Fruit fly (Drosophila melanogaster) whole organism, embryonic: ENCODE measurements around the gene nerfin-2.

Experiments
- Bteb2 ChIP-seq: fragments of 200-800 bp; sonication (Bioruptor generic); optimal IDR thresholded peaks from 2 replicates; lab custom pipeline; 2016; ENCODE audit warnings: missing biosample characterization, missing genetic modification characterization
- CG10209 ChIP-seq: fragments of 200-800 bp; sonication (Bioruptor generic); optimal IDR thresholded peaks from 3 replicates; lab custom pipeline; 2017; ENCODE audit warnings: missing biosample characterization, mild to moderate bottlenecking, missing genetic modification characterization, missing genetic modification reagents
- CG1024 ChIP-seq: fragments of 200-800 bp; sonication (Bioruptor generic); IDR thresholded peaks from 2 replicates; pipeline ENCODE4 v1.3.6; 2022; ENCODE audit warnings: missing biosample characterization, missing genetic modification characterization
- CG10654 ChIP-seq: fragments of 200-800 bp; sonication (Bioruptor generic); optimal IDR thresholded peaks from 2 replicates; lab custom pipeline; 2016; ENCODE audit warnings: missing biosample characterization, missing genetic modification characterization
- CG11695 ChIP-seq: fragments of 200-800 bp; sonication (Bioruptor generic); IDR thresholded peaks from 3 replicates; pipeline ENCODE4 v1.3.6; 2022; ENCODE audit warnings: missing biosample characterization, missing genetic modification characterization
- CG15269 ChIP-seq: fragments of 200-800 bp; sonication (Bioruptor generic); optimal IDR thresholded peaks from 2 replicates; lab custom pipeline; 2018; ENCODE audit warnings: missing biosample characterization, mild to moderate bottlenecking, missing genetic modification characterization, moderate library complexity
- CG15479 ChIP-seq: fragments of 200-800 bp; sonication (Bioruptor generic); optimal IDR thresholded peaks from 3 replicates; lab custom pipeline; 2019; ENCODE audit warnings: missing biosample characterization, mild to moderate bottlenecking, missing genetic modification characterization, moderate library complexity
- CG17385 ChIP-seq: fragments of 200-800 bp; sonication (Bioruptor generic); optimal IDR thresholded peaks from 3 replicates; lab custom pipeline; 2018; ENCODE audit warnings: missing biosample characterization, mild to moderate bottlenecking, missing genetic modification characterization
- CG18764 ChIP-seq: fragments of 200-800 bp; sonication (Bioruptor generic); optimal IDR thresholded peaks from 3 replicates; lab custom pipeline; 2016; ENCODE audit warnings: missing biosample characterization, missing genetic modification characterization
- CG2875 ChIP-seq: fragments of 200-800 bp; sonication (Bioruptor generic); optimal IDR thresholded peaks from 2 replicates; lab custom pipeline; 2017; ENCODE audit warnings: missing biosample characterization, mild to moderate bottlenecking, missing genetic modification characterization, missing genetic modification reagents
- CG31365 ChIP-seq: fragments of 200-800 bp; sonication (Bioruptor generic); optimal IDR thresholded peaks from 2 replicates; lab custom pipeline; 2018; ENCODE audit warnings: missing biosample characterization, mild to moderate bottlenecking, missing genetic modification characterization
- CG4282 ChIP-seq: fragments of 200-800 bp; sonication (Bioruptor generic); optimal IDR thresholded peaks from 2 replicates; lab custom pipeline; 2016; ENCODE audit warnings: missing biosample characterization, missing genetic modification characterization
- CG4360 ChIP-seq: fragments of 200-800 bp; sonication (Bioruptor generic); IDR thresholded peaks from 2 replicates; pipeline ENCODE4 v1.3.6; 2022; ENCODE audit warnings: missing biosample characterization, missing genetic modification characterization
- CG6654 ChIP-seq: fragments of 200-800 bp; sonication (Bioruptor generic); optimal IDR thresholded peaks from 2 replicates; lab custom pipeline; 2017; ENCODE audit warnings: missing biosample characterization, mild to moderate bottlenecking, missing genetic modification characterization
- CG6683 ChIP-seq: fragments of 200-800 bp; sonication (Bioruptor generic); optimal IDR thresholded peaks from 2 replicates; lab custom pipeline; 2017; ENCODE audit warnings: missing biosample characterization, mild to moderate bottlenecking, missing genetic modification characterization, missing genetic modification reagents
- CG7963 ChIP-seq: fragments of 200-800 bp; sonication (Bioruptor generic); IDR thresholded peaks from 3 replicates; pipeline ENCODE4 v1.3.6; 2022; ENCODE audit warnings: missing biosample characterization, missing genetic modification characterization; ENCODE audit not compliant: partially characterized antibody
- CG8281 ChIP-seq: fragments of 200-800 bp; sonication (Bioruptor generic); optimal IDR thresholded peaks from 2 replicates; lab custom pipeline; 2018; ENCODE audit warnings: missing biosample characterization, mild to moderate bottlenecking, missing genetic modification characterization, moderate library complexity
- Drgx ChIP-seq: fragments of 200-800 bp; sonication (Bioruptor generic); IDR thresholded peaks from 2 replicates; pipeline ENCODE4 v1.3.6; 2022; ENCODE audit warnings: missing biosample characterization, missing genetic modification characterization
- GATAe ChIP-seq: fragments of 200-800 bp; sonication (Bioruptor generic); conservative IDR thresholded peaks from 2 replicates; pipeline ENCODE4 v1.3.6; 2022; ENCODE audit warnings: missing biosample characterization, missing genetic modification characterization
- HHEX ChIP-seq: fragments of 200-800 bp; sonication (Bioruptor generic); optimal IDR thresholded peaks from 3 replicates; lab custom pipeline; 2017; ENCODE audit warnings: missing biosample characterization, mild to moderate bottlenecking, missing genetic modification characterization, missing genetic modification reagents
- HLH54F ChIP-seq: fragments of 200-800 bp; sonication (Bioruptor generic); optimal IDR thresholded peaks from 3 replicates; lab custom pipeline; 2016; ENCODE audit warnings: missing biosample characterization, missing genetic modification characterization
- HLHmδ ChIP-seq: fragments of 200-800 bp; sonication (Bioruptor generic); optimal IDR thresholded peaks from 2 replicates; lab custom pipeline; 2018; ENCODE audit warnings: missing biosample characterization, mild to moderate bottlenecking, missing genetic modification characterization, moderate library complexity
- HmgZ ChIP-seq: fragments of 200-800 bp; sonication (Bioruptor generic); optimal IDR thresholded peaks from 2 replicates; lab custom pipeline; 2018; ENCODE audit warnings: missing biosample characterization, mild to moderate bottlenecking, missing genetic modification characterization
- Jarid2 ChIP-seq: fragments of 200-800 bp; sonication (Bioruptor generic); optimal IDR thresholded peaks from 3 replicates; lab custom pipeline; 2017; ENCODE audit warnings: mild to moderate bottlenecking, missing biosample characterization, missing genetic modification reagents, missing genetic modification characterization
- Lim3 ChIP-seq: fragments of 200-800 bp; sonication (Bioruptor generic); IDR thresholded peaks from 2 replicates; pipeline ENCODE4 v1.3.6; 2022; ENCODE audit warnings: missing biosample characterization, missing genetic modification characterization
- Mes4 ChIP-seq: fragments of 200-800 bp; sonication (Bioruptor generic); optimal IDR thresholded peaks from 2 replicates; lab custom pipeline; 2016; ENCODE audit warnings: missing biosample characterization, missing genetic modification characterization
- NfI ChIP-seq: fragments of 200-800 bp; sonication (Bioruptor generic); optimal IDR thresholded peaks from 3 replicates; lab custom pipeline; 2018; ENCODE audit warnings: missing biosample characterization, mild to moderate bottlenecking, missing genetic modification characterization, moderate library complexity
- Oli ChIP-seq: fragments of 200-800 bp; sonication (Bioruptor generic); optimal IDR thresholded peaks from 2 replicates; lab custom pipeline; 2018; ENCODE audit warnings: missing biosample characterization, mild to moderate bottlenecking, missing genetic modification characterization, moderate library complexity
- Sry-δ ChIP-seq: fragments of 200-800 bp; sonication (Bioruptor generic); optimal IDR thresholded peaks from 2 replicates; lab custom pipeline; 2016; ENCODE audit warnings: missing biosample characterization, missing genetic modification characterization
- TFAM ChIP-seq: fragments of 200-800 bp; sonication (Bioruptor generic); optimal IDR thresholded peaks from 2 replicates; lab custom pipeline; 2017; ENCODE audit warnings: missing biosample characterization, missing genetic modification characterization, inconsistent platforms
- Tbp ChIP-seq: fragments of >200 bp; optimal IDR thresholded peaks from 2 replicates; lab custom pipeline; 2018; ENCODE audit warnings: missing biosample characterization, missing genetic modification characterization
- cas ChIP-seq: fragments of 200-800 bp; sonication (Bioruptor generic); IDR thresholded peaks from 2 replicates; pipeline ENCODE4 v1.3.6; 2022; ENCODE audit warnings: missing biosample characterization, missing genetic modification characterization
- chm ChIP-seq: fragments of 200-800 bp; sonication (Bioruptor generic); IDR thresholded peaks from 2 replicates; pipeline ENCODE4 v1.3.6; 2022; ENCODE audit warnings: missing biosample characterization, missing genetic modification characterization
- crp ChIP-seq, 2 experiments: fragments of 200-800 bp; sonication (Bioruptor generic); optimal IDR thresholded peaks; 2 replicates in 1 of 2; 3 replicates in 1 of 2; lab custom pipeline; 2017; ENCODE audit warnings: missing biosample characterization in 2 of 2, missing genetic modification characterization in 2 of 2, mild to moderate bottlenecking in 1 of 2, moderate library complexity in 1 of 2
- disco-r ChIP-seq: fragments of 200-800 bp; sonication (Bioruptor generic); optimal IDR thresholded peaks from 2 replicates; lab custom pipeline; 2016; ENCODE audit warnings: missing biosample characterization, missing genetic modification characterization
- esg ChIP-seq: fragments of 200-800 bp; sonication (Bioruptor generic); conservative IDR thresholded peaks from 2 replicates; pipeline ENCODE4 v1.3.6; 2022; ENCODE audit warnings: missing biosample characterization, missing genetic modification characterization
- grn ChIP-seq: fragments of 200-800 bp; sonication (Bioruptor generic); optimal IDR thresholded peaks from 3 replicates; lab custom pipeline; 2017; ENCODE audit warnings: missing biosample characterization, missing genetic modification characterization
- gsb ChIP-seq: fragments of 200-800 bp; sonication (Bioruptor generic); IDR thresholded peaks from 2 replicates; pipeline ENCODE4 v1.3.6; 2022; ENCODE audit warnings: missing biosample characterization, missing genetic modification characterization
- h ChIP-seq: fragments of >200 bp; optimal IDR thresholded peaks from 2 replicates; lab custom pipeline; 2017
- mld ChIP-seq: fragments of 200-800 bp; sonication (Bioruptor generic); IDR thresholded peaks from 3 replicates; pipeline ENCODE4 v1.3.6; 2022; ENCODE audit warnings: missing biosample characterization, missing genetic modification characterization; ENCODE audit not compliant: partially characterized antibody
- nmo ChIP-seq: fragments of 200-800 bp; sonication (Bioruptor generic); optimal IDR thresholded peaks from 2 replicates; lab custom pipeline; 2018; ENCODE audit warnings: missing biosample characterization, mild to moderate bottlenecking, missing genetic modification characterization, moderate library complexity
- odd ChIP-seq: fragments of 200-800 bp; sonication (Bioruptor generic); optimal IDR thresholded peaks from 2 replicates; lab custom pipeline; 2017; ENCODE audit warnings: missing biosample characterization, mild to moderate bottlenecking, missing genetic modification characterization
- pan ChIP-seq, 4 experiments: fragments of >200 bp in 3 of 4; fragments of 200-800 bp in 1 of 4; sonication (Bioruptor generic) in 1 of 4; optimal IDR thresholded peaks in 3 of 4; IDR thresholded peaks in 1 of 4; 2 replicates each; pipeline versions ENCODE4 v1.3.6 to Lab custom; 2017 to 2022; ENCODE audit warnings: missing biosample characterization in 2 of 4, missing genetic modification characterization in 2 of 4, mixed read lengths in 1 of 4
- sc ChIP-seq, 3 experiments: fragments of >200 bp in 2 of 3; fragments of 200-800 bp in 1 of 3; sonication (Bioruptor generic) in 1 of 3; optimal IDR thresholded peaks; 2 replicates in 2 of 3; 3 replicates in 1 of 3; lab custom pipeline; 2017; ENCODE audit warnings: mild to moderate bottlenecking in 1 of 3, missing biosample characterization in 1 of 3, missing genetic modification characterization in 1 of 3, missing genetic modification reagents in 1 of 3
- sisA ChIP-seq: fragments of 200-800 bp; sonication (Bioruptor generic); IDR thresholded peaks from 2 replicates; pipeline ENCODE4 v1.3.6; 2022; ENCODE audit warnings: missing biosample characterization, missing genetic modification characterization
- tap ChIP-seq: fragments of 200-800 bp; optimal IDR thresholded peaks from 3 replicates; lab custom pipeline; 2019; ENCODE audit warnings: missing biosample characterization, mild to moderate bottlenecking, missing genetic modification characterization, moderate library complexity
- tll ChIP-seq, 2 experiments: fragments of 200-800 bp in 1 of 2; fragments of >200 bp in 1 of 2; sonication (Bioruptor generic) in 1 of 2; optimal IDR thresholded peaks; 2 replicates each; lab custom pipeline; 2017 to 2019; ENCODE audit warnings: missing biosample characterization in 2 of 2, missing genetic modification characterization in 2 of 2, mild to moderate bottlenecking in 1 of 2, moderate library complexity in 1 of 2
- tx ChIP-seq: fragments of 200-800 bp; sonication (Bioruptor generic); optimal IDR thresholded peaks from 2 replicates; lab custom pipeline; 2016; ENCODE audit warnings: missing biosample characterization, missing genetic modification characterization
- zen2 ChIP-seq: fragments of 200-800 bp; sonication (Bioruptor generic); IDR thresholded peaks from 3 replicates; pipeline ENCODE4 v1.3.6; 2022; ENCODE audit warnings: missing biosample characterization, missing genetic modification characterization; ENCODE audit not compliant: partially characterized antibody
- zfh1 ChIP-seq: fragments of 200-800 bp; sonication (Bioruptor generic); IDR thresholded peaks from 3 replicates; pipeline ENCODE4 v1.3.6; 2022; ENCODE audit warnings: missing biosample characterization, missing genetic modification characterization

nerfin-2 gene

DNA sequence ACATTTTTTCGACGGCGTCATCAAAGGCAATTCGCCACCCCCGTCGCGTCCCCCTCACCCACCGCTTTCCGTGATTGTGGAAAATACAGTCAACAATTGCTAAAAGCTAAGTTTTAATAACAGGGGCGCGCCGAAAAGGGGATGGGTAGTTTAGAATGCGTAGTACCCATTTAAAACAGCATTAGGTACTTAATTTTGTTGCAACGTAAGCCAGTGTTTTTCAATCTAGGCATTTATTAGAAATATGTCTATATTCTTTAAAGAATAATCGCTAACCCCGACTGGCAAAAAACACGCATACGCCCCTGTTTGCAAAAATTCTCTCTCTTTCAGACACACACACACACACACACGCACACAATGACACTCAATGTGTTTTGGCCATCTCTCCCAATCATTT, 14.0 kb downstream of the nerfin-2 start (continued):
- TF ChIP-seq Lim3 (no peak), CG7963 (no peak), tx (peak; percentile 2), CG15269 (tag; lab: Kevin White, UChicago) (peak; percentile 35), esg (peak; percentile 37; the same call in 1 of the 2 replicates), CG10209 (GFP tag; lab: Kevin White, UChicago) (peak; percentile 14), HLH54F (GFP tag; lab: Kevin White, UChicago) (peak; percentile 74), CG1024 (GFP tag; lab: Robert Waterston, UW) (no peak), h (lab: Kevin White, UChicago) (no peak), HmgZ (tag; lab: Kevin White, UChicago) (peak; percentile 10), Tbp (GFP tag; lab: Kevin White, UChicago) (no peak), CG6654 (GFP tag; lab: Kevin White, UChicago) (peak; percentile 16), CG31365 (tag; lab: Kevin White, UChicago) (no peak), Jarid2 (GFP tag; lab: Kevin White, UChicago) (no peak), CG15479 (GFP tag; lab: Kevin White, UChicago) (no peak), Oli (tag; lab: Kevin White, UChicago) (no peak), cas (no peak), crp (GFP tag; optimal IDR thresholded peaks at IDR 0.05; lab: Kevin White, UChicago) (no peak), zen2 (GFP tag; lab: Robert Waterston, UW) (no peak), zfh1 (GFP tag; lab: Robert Waterston, UW) (0 out of 3 replicates have a peak, but pooled peaks have one; percentile 50), nmo (no peak), NfI (GFP tag; lab: Kevin White, UChicago) (peak; percentile 17), Sry-δ (GFP tag; lab: Kevin White, UChicago) (no peak), sc (optimal IDR thresholded peaks at IDR 0.05; lab: Kevin White, UChicago) (no peak), sc (GFP tag; optimal IDR thresholded peaks at IDR 0.05; lab: Kevin White, UChicago) (no peak), CG8281 (tag; lab: Kevin White, UChicago) (no peak), disco-r (GFP tag; lab: Kevin White, UChicago) (no peak), sisA (GFP tag; lab: Robert Waterston, UW) (peak; percentile 33; the same call in 1 of the 2 replicates), grn (GFP tag; lab: Kevin White, UChicago) (no peak), CG18764 (no peak), Bteb2 (GFP tag; lab: Kevin White, UChicago) (peak; percentile 26), CG6683 (GFP tag; lab: Kevin White, UChicago) (no peak), HLHmδ (GFP tag; lab: Kevin White, UChicago) (no peak), CG4360 (GFP tag; lab: Robert Waterston, UW) (no peak), HHEX (GFP tag; lab: Kevin White, UChicago) (peak; percentile 47), mld (GFP tag; lab: Robert Waterston, UW) (no peak), tll (GFP tag; optimal IDR thresholded peaks at IDR 0.05; lab: Kevin White, UChicago) (no peak), odd (no peak), tap (tag; lab: Kevin White, UChicago) (no peak), CG10654 (GFP tag; lab: Kevin White, UChicago) (no peak), Mes4 (GFP tag; lab: Kevin White, UChicago) (no peak), CG2875 (GFP tag; lab: Kevin White, UChicago) (no peak), CG4282 (GFP tag; lab: Kevin White, UChicago) (no peak), CG11695 (GFP tag; lab: Robert Waterston, UW) (no peak), gsb (GFP tag; lab: Robert Waterston, UW) (peak; percentile 52; the same call in 1 of the 2 replicates), TFAM (GFP tag; lab: Kevin White, UChicago) (no peak), pan (optimal IDR thresholded peaks at IDR 0.05; lab: Kevin White, UChicago) (no peak), pan (GFP tag; optimal IDR thresholded peaks at IDR 0.05 in 1 of 2, IDR thresholded peaks at IDR 0.05 in 1 of 2) (peak in 1 of 2 experiments; percentile 61), chm (GFP tag; lab: Robert Waterston, UW) (no peak), GATAe (GFP tag; lab: Robert Waterston, UW) (no peak), Drgx (no peak), CG17385 (GFP tag; lab: Kevin White, UChicago) (no peak)
